Worm (Caenorhabditis elegans) whole organism, young adult: ENCODE data around the gene suex-1.

Experiments used
- B0035.1 ChIP-seq: sonication (generic microtip); optimal IDR thresholded peaks from 2 replicates; lab custom pipeline; 2016; ENCODE audit warnings: missing genetic modification characterization, mild to moderate bottlenecking, missing compliant biosample characterization, missing genotype, missing genetic modification reagents
- C17E4.6 ChIP-seq: fragments of 200-800 bp; sonication (Bioruptor generic); IDR thresholded peaks from 2 replicates; pipeline ENCODE4 v1.3.6; 2022; ENCODE audit warnings: missing genetic modification reagents, missing genetic modification characterization, missing compliant biosample characterization
- F22D6.2 ChIP-seq: sonication (generic microtip); optimal IDR thresholded peaks from 2 replicates; lab custom pipeline; 2016; ENCODE audit warnings: mild to moderate bottlenecking, missing genetic modification characterization, missing compliant biosample characterization
- F33H1.4 ChIP-seq: fragments of 200-800 bp; sonication (Bioruptor generic); IDR thresholded peaks from 2 replicates; pipeline ENCODE4 v1.3.6; 2022; ENCODE audit warnings: missing genetic modification reagents, missing genetic modification characterization, missing compliant biosample characterization
- F55B11.4 ChIP-seq: sonication (generic microtip); optimal IDR thresholded peaks from 2 replicates; lab custom pipeline; 2016; ENCODE audit warnings: missing compliant biosample characterization, missing genetic modification characterization, borderline replicate concordance; ENCODE audit not compliant: insufficient read depth
- K11D2.4 ChIP-seq: fragments of 200-800 bp; sonication (Bioruptor generic); IDR thresholded peaks from 2 replicates; pipeline ENCODE4 v1.3.6; 2022; ENCODE audit warnings: missing genetic modification reagents, missing genetic modification characterization, missing compliant biosample characterization
- K12H6.12 ChIP-seq: fragments of 200-800 bp; sonication (Bioruptor generic); optimal IDR thresholded peaks from 2 replicates; lab custom pipeline; 2018; ENCODE audit warnings: mild to moderate bottlenecking, missing genetic modification characterization, missing compliant biosample characterization
- Y53F4B.3 ChIP-seq: fragments of 200-800 bp; sonication (Bioruptor generic); IDR thresholded peaks from 2 replicates; pipeline ENCODE4 v1.3.6; 2022; ENCODE audit warnings: missing genetic modification reagents, missing genetic modification characterization, missing compliant biosample characterization
- Y56A3A.18 ChIP-seq: fragments of 200-800 bp; sonication (Bioruptor generic); IDR thresholded peaks from 2 replicates; pipeline ENCODE4 v1.3.6; 2022; ENCODE audit warnings: missing genetic modification reagents, missing genetic modification characterization, missing compliant biosample characterization
- Y67H2A.10 ChIP-seq: fragments of 200-800 bp; sonication (Bioruptor generic); conservative IDR thresholded peaks from 2 replicates; pipeline ENCODE4 v1.3.6; 2022; ENCODE audit warnings: missing genetic modification reagents, missing genetic modification characterization, missing compliant biosample characterization
- ZK185.1 ChIP-seq: sonication (generic microtip); optimal IDR thresholded peaks from 2 replicates; lab custom pipeline; 2016; ENCODE audit warnings: mild to moderate bottlenecking, missing genetic modification characterization, missing compliant biosample characterization; ENCODE audit not compliant: poor library complexity, severe bottlenecking
- aptf-2 ChIP-seq: fragments of 200-800 bp; sonication (Bioruptor generic); conservative IDR thresholded peaks from 2 replicates; pipeline ENCODE4 v1.3.6; 2022; ENCODE audit warnings: missing genetic modification reagents, missing genetic modification characterization, missing compliant biosample characterization
- atf-7 ChIP-seq: sonication (generic microtip); optimal IDR thresholded peaks from 2 replicates; lab custom pipeline; 2017; ENCODE audit warnings: mild to moderate bottlenecking, missing genetic modification characterization, missing compliant biosample characterization
- ccch-3 ChIP-seq: fragments of 200-800 bp; sonication (Bioruptor generic); optimal IDR thresholded peaks from 2 replicates; lab custom pipeline; 2018; ENCODE audit warnings: mild to moderate bottlenecking, missing genetic modification characterization, missing compliant biosample characterization
- cebp-1 ChIP-seq, 2 experiments: fragments of 200-800 bp in 1 of 2; sonication (Bioruptor generic) in 1 of 2; sonication (generic microtip) in 1 of 2; IDR thresholded peaks in 1 of 2; optimal IDR thresholded peaks in 1 of 2; 2 replicates each; pipeline versions ENCODE4 v1.3.6 to Lab custom; 2017 to 2022; ENCODE audit warnings: missing compliant biosample characterization in 2 of 2, missing genetic modification characterization in 2 of 2, mild to moderate bottlenecking in 1 of 2, missing genetic modification reagents in 1 of 2, moderate library complexity in 1 of 2
- ceh-27 ChIP-seq: fragments of 200-800 bp; sonication (Bioruptor generic); optimal IDR thresholded peaks from 2 replicates; lab custom pipeline; 2018; ENCODE audit warnings: mild to moderate bottlenecking, missing genetic modification characterization, moderate library complexity, missing compliant biosample characterization
- ceh-79 ChIP-seq: sonication (generic microtip); optimal IDR thresholded peaks from 2 replicates; lab custom pipeline; 2017; ENCODE audit warnings: mild to moderate bottlenecking, missing genetic modification characterization, missing compliant biosample characterization
- chd-7 ChIP-seq: sonication (generic microtip); optimal IDR thresholded peaks from 2 replicates; lab custom pipeline; 2016; ENCODE audit warnings: mild to moderate bottlenecking, missing genetic modification characterization, moderate library complexity, missing compliant biosample characterization
- dpl-1 ChIP-seq: fragments of 150-350 bp; optimal IDR thresholded peaks from 2 replicates; lab custom pipeline; 2014; ENCODE audit warnings: missing biosample characterization, missing genetic modification reagents, missing genetic modification characterization
- egl-44 ChIP-seq: fragments of 200-800 bp; sonication (Bioruptor generic); IDR thresholded peaks from 2 replicates; pipeline ENCODE4 v1.3.6; 2022; ENCODE audit warnings: missing genetic modification reagents, missing genetic modification characterization, missing compliant biosample characterization
- ekl-4 ChIP-seq: fragments of 200-800 bp; sonication (Bioruptor generic); IDR thresholded peaks from 2 replicates; pipeline ENCODE4 v1.3.6; 2022; ENCODE audit warnings: missing genetic modification reagents, missing genetic modification characterization, missing compliant biosample characterization
- gei-17 ChIP-seq: fragments of 200-800 bp; sonication (Bioruptor generic); optimal IDR thresholded peaks from 2 replicates; lab custom pipeline; 2018; ENCODE audit warnings: mild to moderate bottlenecking, missing genetic modification characterization, missing compliant biosample characterization
- him-1 ChIP-seq: sonication (generic microtip); optimal IDR thresholded peaks from 2 replicates; lab custom pipeline; 2016; ENCODE audit warnings: missing genotype, missing genetic modification reagents, missing genetic modification characterization, missing compliant biosample characterization
- hlh-26 ChIP-seq: fragments of 200-800 bp; sonication (Bioruptor generic); conservative IDR thresholded peaks from 2 replicates; pipeline ENCODE4 v1.3.6; 2022; ENCODE audit warnings: missing genetic modification reagents, missing genetic modification characterization, missing compliant biosample characterization
- hrde-1 ChIP-seq: sonication (generic microtip); optimal IDR thresholded peaks from 2 replicates; lab custom pipeline; 2016; ENCODE audit warnings: missing genetic modification characterization, mild to moderate bottlenecking, missing compliant biosample characterization, moderate library complexity, missing genotype, missing genetic modification reagents, borderline replicate concordance
- let-607 ChIP-seq, 2 experiments: fragments of 200-800 bp in 1 of 2; sonication (Bioruptor generic) in 1 of 2; sonication (generic microtip) in 1 of 2; optimal IDR thresholded peaks; 2 replicates each; lab custom pipeline; 2016 to 2018; ENCODE audit warnings: mild to moderate bottlenecking in 2 of 2, missing compliant biosample characterization in 2 of 2, missing genetic modification characterization in 2 of 2, moderate library complexity in 2 of 2, missing genotype in 1 of 2
- lsl-1 ChIP-seq: fragments of 200-800 bp; sonication (Bioruptor generic); optimal IDR thresholded peaks from 2 replicates; lab custom pipeline; 2018; ENCODE audit warnings: mild to moderate bottlenecking, missing genetic modification characterization, moderate library complexity, missing compliant biosample characterization
- mcd-1 ChIP-seq: fragments of 200-800 bp; sonication (Bioruptor generic); IDR thresholded peaks from 2 replicates; pipeline ENCODE4 v1.3.6; 2022; ENCODE audit warnings: missing genetic modification reagents, missing genetic modification characterization, missing compliant biosample characterization
- nhr-27 ChIP-seq: fragments of 200-800 bp; sonication (Bioruptor generic); optimal IDR thresholded peaks from 2 replicates; lab custom pipeline; 2018; ENCODE audit warnings: mild to moderate bottlenecking, missing genetic modification characterization, moderate library complexity, missing compliant biosample characterization
- nhr-80 ChIP-seq: sonication (generic microtip); optimal IDR thresholded peaks from 2 replicates; lab custom pipeline; 2016; ENCODE audit warnings: missing genetic modification characterization, missing compliant biosample characterization
- rcor-1 ChIP-seq: fragments of 200-800 bp; sonication (Bioruptor generic); IDR thresholded peaks from 2 replicates; pipeline ENCODE4 v1.3.6; 2022; ENCODE audit warnings: missing genetic modification reagents, missing genetic modification characterization, missing compliant biosample characterization
- sea-2 ChIP-seq: fragments of 200-800 bp; sonication (Bioruptor generic); IDR thresholded peaks from 2 replicates; pipeline ENCODE4 v1.3.6; 2022; ENCODE audit warnings: missing genetic modification characterization, missing compliant biosample characterization
- snpc-3.4 ChIP-seq: sonication (generic microtip); optimal IDR thresholded peaks from 2 replicates; lab custom pipeline; 2017; ENCODE audit warnings: missing genetic modification characterization, mild to moderate bottlenecking, missing compliant biosample characterization, antibody characterized with exemption, moderate library complexity, missing genotype, missing genetic modification reagents
- snpc-4 ChIP-seq, 5 experiments: fragments of 150-350 bp in 1 of 5; sonication (generic microtip) in 4 of 5; optimal IDR thresholded peaks; 2 replicates each; lab custom pipeline; 2014 to 2018; ENCODE audit warnings: missing genetic modification characterization in 5 of 5, missing biosample characterization in 3 of 5, antibody characterized with exemption in 2 of 5, mild to moderate bottlenecking in 2 of 5, missing compliant biosample characterization in 2 of 5, missing genotype in 2 of 5, moderate library complexity in 2 of 5, missing genetic modification reagents in 1 of 5
- unc-130 ChIP-seq: sonication (generic microtip); optimal IDR thresholded peaks from 2 replicates; lab custom pipeline; 2016; ENCODE audit warnings: missing genetic modification reagents, missing genetic modification characterization, missing compliant biosample characterization
- unc-62 ChIP-seq: fragments of 150-350 bp; optimal IDR thresholded peaks from 2 replicates; lab custom pipeline; 2014; ENCODE audit warnings: missing biosample characterization, missing genetic modification reagents, missing genetic modification characterization
- xnd-1 ChIP-seq: sonication (generic microtip); optimal IDR thresholded peaks from 2 replicates; lab custom pipeline; 2016; ENCODE audit warnings: missing genotype, missing genetic modification reagents, missing genetic modification characterization, missing compliant biosample characterization
- ztf-22 ChIP-seq: fragments of 200-800 bp; sonication (Bioruptor generic); optimal IDR thresholded peaks from 2 replicates; lab custom pipeline; 2018; ENCODE audit warnings: mild to moderate bottlenecking, missing genetic modification characterization, moderate library complexity, missing compliant biosample characterization
- ztf-28 ChIP-seq: fragments of 200-800 bp; sonication (Bioruptor generic); IDR thresholded peaks from 2 replicates; pipeline ENCODE4 v1.3.6; 2022; ENCODE audit warnings: missing genetic modification reagents, missing genetic modification characterization, missing compliant biosample characterization

The suex-1 gene

DNA sequence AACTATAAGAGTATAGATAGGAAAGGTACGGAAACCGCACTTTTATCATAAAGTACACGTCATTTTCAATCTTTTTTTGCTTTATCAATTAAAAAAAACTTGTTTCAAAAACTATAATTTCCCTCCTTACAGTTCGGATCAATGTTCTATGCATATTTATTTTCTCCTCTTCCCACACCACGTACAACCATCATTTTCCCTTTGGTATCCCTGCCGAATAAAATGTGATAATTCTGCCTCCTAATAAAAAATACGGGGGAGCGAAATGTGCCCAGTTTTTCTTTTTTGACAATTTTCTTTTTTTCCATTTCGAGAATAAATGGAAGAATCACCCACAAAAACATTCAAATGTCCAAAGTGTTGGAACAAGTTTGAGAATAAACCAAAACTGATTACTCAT lies 17.5 kb upstream of the suex-1 start, which contains the start of gene ZK177.3:
TSS of gene ZK177.3 (plus strand) at position 301 of the 400 bp plus-strand sequence.
- TF ChIP-seq egl-44 = no peak
- no peak for TF ChIP-seq sea-2
- no peak for TF ChIP-seq C17E4.6 (GFP tag; lab: Robert Waterston, UW)
- TF ChIP-seq ztf-22 (GFP tag; lab: Kevin White, UChicago) = no peak
- TF ChIP-seq Y56A3A.18 = no peak
- TF ChIP-seq F33H1.4 = no peak
- no peak for TF ChIP-seq ceh-79 (tag; lab: Kevin White, UChicago)
- TF ChIP-seq Y53F4B.3 = no peak
- TF ChIP-seq dpl-1 (GFP tag; lab: Kevin White, UChicago) = no peak

DNA sequence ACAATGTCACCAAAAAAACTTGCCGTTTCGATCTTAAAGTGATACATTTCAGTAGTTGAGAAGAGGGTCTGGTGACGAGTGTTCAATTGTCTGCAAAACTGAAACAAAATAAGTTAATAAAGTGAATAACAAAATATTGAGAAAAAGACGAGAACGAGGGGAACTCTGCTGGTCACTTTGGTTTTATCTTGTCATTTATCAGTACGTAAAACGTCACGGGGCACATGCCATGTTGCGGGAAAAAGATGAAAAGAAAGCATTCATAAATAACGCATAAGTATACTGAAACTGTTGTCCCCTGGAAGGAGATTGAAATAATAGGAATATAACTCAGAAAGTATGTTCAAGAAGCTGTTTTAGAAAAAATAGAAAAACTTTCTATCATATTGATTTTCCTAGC lies 16.8 kb upstream of the suex-1 start, which contains the start of gene sahd-1:
TSS of gene sahd-1 (minus strand) at position 100 of the 400 bp plus-strand sequence.
- TF ChIP-seq aptf-2 (GFP tag; lab: Robert Waterston, UW) = no peak
- TF ChIP-seq nhr-80 (tag; lab: Kevin White, UChicago) = peak; percentile 24
- no peak for TF ChIP-seq mcd-1 (GFP tag; lab: Robert Waterston, UW)
- TF ChIP-seq F55B11.4 = no peak

DNA sequence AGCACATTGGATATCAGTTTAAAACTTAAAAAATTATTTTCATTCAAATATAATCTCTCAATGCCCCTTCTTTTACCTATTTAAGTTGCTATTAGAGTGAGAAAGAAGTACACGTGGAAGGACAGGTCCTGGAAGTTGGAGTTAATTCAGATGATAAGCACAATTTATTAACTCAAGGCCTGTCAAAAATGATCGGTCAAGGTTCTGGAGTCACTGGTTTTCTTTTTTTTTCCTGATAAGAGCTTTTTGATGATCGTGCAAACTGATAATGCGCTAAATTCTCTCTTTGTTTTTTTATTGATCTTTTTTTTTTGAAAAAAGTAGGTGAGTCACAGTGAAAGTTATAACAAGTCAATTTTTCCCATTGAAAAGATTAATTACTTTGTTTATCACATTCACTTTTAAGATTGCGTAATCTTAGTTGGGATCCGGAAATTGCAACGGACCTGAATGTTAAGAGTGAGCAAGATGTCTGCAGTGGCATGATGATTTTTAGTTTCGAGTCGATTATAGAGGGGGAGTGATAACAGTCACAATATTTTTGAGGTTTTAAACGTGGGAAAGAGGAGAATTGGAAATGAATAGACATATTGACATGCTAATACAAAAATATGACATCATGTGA lies 14.5 kb upstream of the suex-1 start:
- TF ChIP-seq ccch-3 (GFP tag; lab: Kevin White, UChicago) = no peak
- TF ChIP-seq let-607 (tag; optimal IDR thresholded peaks at IDR 0.05; lab: Kevin White, UChicago) = peak; percentile 88 to 93
- peak; percentile 90 for TF ChIP-seq nhr-80 (tag; lab: Kevin White, UChicago)
- TF ChIP-seq rcor-1 (GFP tag; lab: Robert Waterston, UW) = no peak
- peak; percentile 34 for TF ChIP-seq unc-62 (GFP tag; lab: Kevin White, UChicago)
- TF ChIP-seq xnd-1 (tag; lab: Kevin White, UChicago) = no peak
- peak; percentile 78 for TF ChIP-seq atf-7 (tag; lab: Kevin White, UChicago)

DNA sequence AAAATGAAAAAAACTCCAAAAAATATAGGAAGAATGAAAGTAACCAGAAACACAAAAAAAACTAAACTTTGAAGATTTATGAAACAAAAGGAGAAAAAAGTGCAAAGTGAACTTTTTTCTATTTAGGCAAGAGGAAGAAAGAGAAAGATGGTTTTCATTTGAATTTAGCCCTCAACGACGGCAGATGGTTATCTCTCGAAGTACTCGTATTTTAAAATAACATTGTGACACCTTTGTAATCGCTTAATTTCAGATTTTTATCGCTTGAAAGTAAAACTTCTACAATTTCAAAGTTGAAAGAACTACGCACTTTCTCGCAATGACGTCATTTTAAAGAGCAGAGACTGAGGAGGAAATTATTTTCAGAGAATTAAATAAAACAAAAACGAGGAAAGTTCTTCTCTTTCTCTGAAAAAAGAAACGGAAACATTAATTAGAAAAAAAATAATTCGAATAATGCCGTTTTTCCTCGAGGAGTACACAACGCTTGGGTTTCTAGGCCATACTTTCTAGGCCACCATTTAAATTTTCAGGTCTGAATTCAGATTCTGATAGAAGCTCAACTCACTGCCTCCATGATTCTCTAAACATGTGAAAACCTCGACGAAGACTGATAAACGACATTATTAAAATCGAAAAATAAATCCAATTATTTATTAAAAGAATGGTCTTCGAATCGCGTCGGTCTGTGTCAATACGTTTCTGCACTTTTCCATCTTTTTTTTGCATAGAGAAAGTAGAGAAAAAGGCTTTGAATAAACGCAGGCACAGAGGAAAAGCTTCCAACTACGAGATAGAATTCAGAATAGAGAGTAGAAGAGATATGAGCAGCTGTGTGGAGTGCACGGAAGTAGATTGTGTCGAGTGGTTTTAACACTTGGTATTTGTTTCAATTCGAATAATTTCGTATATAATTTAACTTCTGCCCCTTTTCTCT lies 13.6 kb upstream of the suex-1 start:
- no peak for TF ChIP-seq snpc-4 (GFP tag; optimal IDR thresholded peaks at IDR 0.05; lab: Kevin White, UChicago)
- peak in 1 of 4 experiments; percentile 13 for TF ChIP-seq snpc-4 (tag; optimal IDR thresholded peaks at IDR 0.05; lab: Kevin White, UChicago)
- TF ChIP-seq cebp-1 (GFP tag; IDR thresholded peaks at IDR 0.05; lab: Robert Waterston, UW) = no peak
- TF ChIP-seq cebp-1 (tag; optimal IDR thresholded peaks at IDR 0.05; lab: Kevin White, UChicago) = no peak
- TF ChIP-seq unc-130 (GFP tag; lab: Kevin White, UChicago) = peak; percentile 57
- no peak for TF ChIP-seq B0035.1 (tag; lab: Kevin White, UChicago)
- peak; percentile 7 for TF ChIP-seq K12H6.12 (tag; lab: Kevin White, UChicago)
- no peak for TF ChIP-seq hrde-1 (tag; lab: Kevin White, UChicago)
- peak; percentile 50 for TF ChIP-seq him-1
- no peak for TF ChIP-seq Y67H2A.10 (GFP tag; lab: Robert Waterston, UW)
- TF ChIP-seq nhr-27 (tag; lab: Kevin White, UChicago) = no peak
- no peak for TF ChIP-seq ekl-4 (GFP tag; lab: Robert Waterston, UW)
- TF ChIP-seq F22D6.2 (tag; lab: Kevin White, UChicago) = no peak
- TF ChIP-seq ZK185.1 (tag; lab: Kevin White, UChicago) = peak; percentile 65
- no peak for TF ChIP-seq ceh-27
- TF ChIP-seq lsl-1 (GFP tag; lab: Kevin White, UChicago) = peak; percentile 45
- no peak for TF ChIP-seq chd-7
- TF ChIP-seq ztf-28 = 0 out of 2 replicates have a peak, but pooled peaks have one; percentile 22
- no peak for TF ChIP-seq ceh-79 (tag; lab: Kevin White, UChicago)
- no peak for TF ChIP-seq K11D2.4 (GFP tag; lab: Robert Waterston, UW)
- TF ChIP-seq gei-17 (GFP tag; lab: Kevin White, UChicago) = no peak
- no peak for TF ChIP-seq hlh-26 (GFP tag; lab: Robert Waterston, UW)
- TF ChIP-seq snpc-3.4 (tag; lab: Kevin White, UChicago) = no peak
